Worm (Caenorhabditis elegans) whole organism, early embryonic: ENCODE results near the gene gst-3.

Experiments
- B0310.2 ChIP-seq: sonication (generic microtip); optimal IDR thresholded peaks from 2 replicates; lab custom pipeline; 2016; ENCODE audit warnings: mild to moderate bottlenecking, missing genetic modification characterization, missing compliant biosample characterization
- F13C5.2 ChIP-seq: sonication (generic microtip); optimal IDR thresholded peaks from 2 replicates; lab custom pipeline; 2017; ENCODE audit warnings: mild to moderate bottlenecking, missing genetic modification characterization, inconsistent platforms, missing compliant biosample characterization
- aly-1 ChIP-seq: sonication (generic microtip); optimal IDR thresholded peaks from 2 replicates; lab custom pipeline; 2016; ENCODE audit warnings: missing genetic modification characterization, missing compliant biosample characterization
- ama-1 ChIP-seq: fragments of 150-350 bp; optimal IDR thresholded peaks from 2 replicates; lab custom pipeline; 2014
- ceh-13 ChIP-seq: fragments of 200-800 bp; sonication (Bioruptor generic); optimal IDR thresholded peaks from 2 replicates; lab custom pipeline; 2018; ENCODE audit warnings: mild to moderate bottlenecking, missing genetic modification characterization, missing compliant biosample characterization
- ceh-36 ChIP-seq: sonication (generic microtip); optimal IDR thresholded peaks from 2 replicates; lab custom pipeline; 2016; ENCODE audit warnings: missing genetic modification characterization, inconsistent platforms, missing compliant biosample characterization
- ets-7 ChIP-seq: sonication (generic microtip); optimal IDR thresholded peaks from 2 replicates; lab custom pipeline; 2016; ENCODE audit warnings: missing genotype, missing genetic modification characterization, missing compliant biosample characterization
- flt-1 ChIP-seq: fragments of 200-800 bp; sonication (Bioruptor generic); IDR thresholded peaks from 2 replicates; pipeline ENCODE4 v1.3.6; 2022; ENCODE audit warnings: missing genetic modification characterization, missing compliant biosample characterization
- hmbx-1 ChIP-seq: sonication (generic microtip); optimal IDR thresholded peaks from 2 replicates; lab custom pipeline; 2016; ENCODE audit warnings: mild to moderate bottlenecking, missing genetic modification characterization, missing compliant biosample characterization
- hmg-4 ChIP-seq: fragments of 200-800 bp; sonication (Bioruptor generic); optimal IDR thresholded peaks from 2 replicates; lab custom pipeline; 2018; ENCODE audit warnings: mild to moderate bottlenecking, missing genetic modification characterization, missing compliant biosample characterization
- hnd-1 ChIP-seq: sonication (generic microtip); optimal IDR thresholded peaks from 2 replicates; lab custom pipeline; 2016; ENCODE audit warnings: missing genetic modification characterization, missing compliant biosample characterization
- pes-1 ChIP-seq: fragments of 200-800 bp; sonication (Bioruptor generic); IDR thresholded peaks from 2 replicates; pipeline ENCODE4 v1.3.6; 2022; ENCODE audit warnings: missing genetic modification reagents, missing genetic modification characterization, missing compliant biosample characterization
- scrt-1 ChIP-seq: fragments of 200-800 bp; sonication (Bioruptor generic); IDR thresholded peaks from 2 replicates; pipeline ENCODE4 v1.3.6; 2022; ENCODE audit warnings: missing genetic modification characterization, missing compliant biosample characterization
- sea-1 ChIP-seq: fragments of 200-800 bp; sonication (Bioruptor generic); conservative IDR thresholded peaks from 2 replicates; pipeline ENCODE4 v1.3.6; 2022; ENCODE audit warnings: missing genetic modification characterization, missing compliant biosample characterization
- tbx-11 ChIP-seq: fragments of 200-800 bp; sonication (Bioruptor generic); IDR thresholded peaks from 2 replicates; pipeline ENCODE4 v1.3.6; 2022; ENCODE audit warnings: missing genetic modification characterization, missing compliant biosample characterization
- tbx-37 ChIP-seq: fragments of 200-800 bp; sonication (Bioruptor generic); conservative IDR thresholded peaks from 2 replicates; pipeline ENCODE4 v1.3.6; 2022; ENCODE audit warnings: missing genetic modification reagents, missing genetic modification characterization, missing compliant biosample characterization
- tra-4 ChIP-seq: sonication (generic microtip); optimal IDR thresholded peaks from 2 replicates; lab custom pipeline; 2017; ENCODE audit warnings: missing genetic modification characterization, missing compliant biosample characterization

Gene gst-3

DNA sequence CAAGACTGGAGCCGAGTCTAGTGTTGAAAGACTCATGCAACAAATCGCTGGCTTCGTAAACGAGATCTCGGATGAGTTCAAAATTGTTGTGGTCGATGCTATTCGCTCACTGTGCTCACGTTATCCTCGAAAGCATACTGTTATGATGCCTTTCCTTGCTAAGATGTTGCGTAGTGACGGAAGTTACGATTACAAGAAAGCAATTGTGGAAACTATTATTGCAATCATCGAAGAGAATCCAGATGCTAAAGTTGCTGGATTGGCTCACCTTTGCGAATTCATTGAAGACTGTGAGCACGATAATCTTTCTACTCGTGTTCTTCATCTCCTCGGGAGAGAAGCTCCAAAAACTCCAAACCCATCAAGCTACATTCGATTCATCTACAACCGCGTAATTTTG is 13.4 kb upstream of the gst-3 start:
- TF ChIP-seq hmg-4 (GFP tag; lab: Kevin White, UChicago) (no peak), tra-4 (tag; lab: Kevin White, UChicago) (no peak), ceh-36 (tag; lab: Kevin White, UChicago) (no peak), ceh-13 (GFP tag; lab: Kevin White, UChicago) (no peak), sea-1 (GFP tag; lab: Robert Waterston, UW) (no peak)

DNA sequence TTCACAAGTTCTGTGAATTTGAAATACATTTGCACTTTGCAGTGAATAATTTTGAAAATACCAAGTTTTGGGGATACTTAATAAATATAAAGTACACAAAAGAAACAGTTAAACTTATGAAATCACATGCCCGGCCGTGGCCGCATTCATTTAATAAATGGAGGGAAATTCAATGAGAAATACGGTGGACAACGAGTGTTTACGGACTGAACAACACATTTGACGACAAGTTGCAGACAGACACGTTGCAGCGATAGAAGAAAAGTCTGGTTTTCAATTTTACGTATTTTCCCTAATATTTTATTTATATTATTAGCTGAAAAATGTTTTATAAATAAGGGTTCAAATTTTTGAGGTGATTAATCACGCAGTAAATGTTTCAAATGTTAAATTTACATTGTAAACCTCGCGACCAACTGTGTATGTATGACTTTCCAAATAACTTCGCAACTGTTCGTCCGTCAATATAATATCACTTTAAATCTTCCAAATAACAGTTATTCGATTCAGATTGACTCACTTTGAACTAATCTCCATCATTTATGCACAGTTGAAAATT is 11.5 kb upstream of the gst-3 start, which contains the start of gene copg-1:
Gene copg-1, plus strand, starts transcription at position 509 of the 559 bp plus-strand sequence.
- TF ChIP-seq ceh-36 (tag; lab: Kevin White, UChicago): no peak
- TF ChIP-seq tbx-11 (GFP tag; lab: Robert Waterston, UW): no peak
- no peak for TF ChIP-seq B0310.2 (tag; lab: Kevin White, UChicago)

DNA sequence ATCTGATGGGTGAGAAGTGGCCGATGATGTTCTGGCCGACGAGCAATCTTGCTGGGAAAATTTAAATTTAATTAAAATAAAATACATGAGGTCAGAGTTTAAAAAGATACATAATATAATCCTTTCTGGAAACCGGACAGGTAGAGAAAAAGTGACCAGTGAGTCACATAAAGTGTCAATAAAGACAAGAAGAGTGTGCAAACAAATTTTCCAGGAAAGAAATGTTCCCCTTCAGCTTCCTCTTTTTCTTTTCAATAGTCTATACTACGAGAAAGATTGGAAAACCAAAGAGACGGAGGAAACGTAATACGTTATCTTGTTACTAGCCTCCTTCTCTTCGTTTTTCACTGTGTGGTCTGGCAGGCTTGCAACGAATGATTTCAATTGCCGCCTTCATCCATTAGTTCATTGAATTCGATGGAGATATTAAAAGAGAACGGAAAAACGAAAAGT is 10.5 kb upstream of the gst-3 start, which contains the start of gene tsp-12:
Gene tsp-12, minus strand, starts transcription at position 51 of the 453 bp plus-strand sequence.
- no peak for TF ChIP-seq pes-1 (GFP tag; lab: Robert Waterston, UW)
- no peak for TF ChIP-seq hmbx-1
- no peak for TF ChIP-seq ets-7 (tag; lab: Kevin White, UChicago)
- TF ChIP-seq tra-4 (tag; lab: Kevin White, UChicago): no peak
- TF ChIP-seq flt-1 (GFP tag; lab: Robert Waterston, UW): no peak
- no peak for TF ChIP-seq ceh-36 (tag; lab: Kevin White, UChicago)
- TF ChIP-seq F13C5.2 (tag; lab: Kevin White, UChicago): no peak
- TF ChIP-seq tbx-11 (GFP tag; lab: Robert Waterston, UW): no peak
- TF ChIP-seq sea-1 (GFP tag; lab: Robert Waterston, UW): no peak
- TF ChIP-seq ama-1: no peak
- no peak for TF ChIP-seq B0310.2 (tag; lab: Kevin White, UChicago)
- TF ChIP-seq aly-1 (tag; lab: Kevin White, UChicago): no peak
- TF ChIP-seq tbx-37 (GFP tag; lab: Robert Waterston, UW): no peak
- TF ChIP-seq hnd-1: no peak
- TF ChIP-seq hmg-4 (GFP tag; lab: Kevin White, UChicago): no peak
- TF ChIP-seq ceh-13 (GFP tag; lab: Kevin White, UChicago): no peak
- TF ChIP-seq scrt-1 (GFP tag; lab: Robert Waterston, UW): no peak

DNA sequence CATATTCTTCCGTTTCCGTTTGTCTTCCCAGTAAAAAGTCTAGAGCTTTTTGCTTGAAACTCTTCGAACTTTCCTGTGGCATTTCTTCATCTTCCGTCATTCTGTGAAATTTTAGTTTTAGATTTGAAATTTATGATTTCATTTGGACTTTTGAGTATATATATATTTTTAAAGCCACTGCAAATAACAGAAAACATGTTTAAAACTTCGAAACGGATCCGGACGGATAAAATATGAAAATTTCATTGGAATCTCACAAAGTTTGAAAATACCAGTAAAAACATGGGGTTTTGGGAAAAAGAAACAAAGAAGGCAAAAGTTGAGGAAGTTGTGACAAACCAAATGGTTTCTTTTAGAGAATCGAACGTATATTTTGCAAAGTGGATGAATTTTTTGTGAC is 8.9 kb upstream of the gst-3 start, which contains the start of gene pigs-1:
Gene pigs-1, minus strand, starts transcription at position 101 of the 400 bp plus-strand sequence.
- TF ChIP-seq tra-4 (tag; lab: Kevin White, UChicago): no peak
- no peak for TF ChIP-seq B0310.2 (tag; lab: Kevin White, UChicago)
- no peak for TF ChIP-seq tbx-37 (GFP tag; lab: Robert Waterston, UW)
- no peak for TF ChIP-seq ets-7 (tag; lab: Kevin White, UChicago)
- no peak for TF ChIP-seq tbx-11 (GFP tag; lab: Robert Waterston, UW)
- no peak for TF ChIP-seq pes-1 (GFP tag; lab: Robert Waterston, UW)
- no peak for TF ChIP-seq ama-1
- TF ChIP-seq hmg-4 (GFP tag; lab: Kevin White, UChicago): no peak
- TF ChIP-seq sea-1 (GFP tag; lab: Robert Waterston, UW): no peak
- TF ChIP-seq hmbx-1: no peak
- TF ChIP-seq flt-1 (GFP tag; lab: Robert Waterston, UW): no peak

DNA sequence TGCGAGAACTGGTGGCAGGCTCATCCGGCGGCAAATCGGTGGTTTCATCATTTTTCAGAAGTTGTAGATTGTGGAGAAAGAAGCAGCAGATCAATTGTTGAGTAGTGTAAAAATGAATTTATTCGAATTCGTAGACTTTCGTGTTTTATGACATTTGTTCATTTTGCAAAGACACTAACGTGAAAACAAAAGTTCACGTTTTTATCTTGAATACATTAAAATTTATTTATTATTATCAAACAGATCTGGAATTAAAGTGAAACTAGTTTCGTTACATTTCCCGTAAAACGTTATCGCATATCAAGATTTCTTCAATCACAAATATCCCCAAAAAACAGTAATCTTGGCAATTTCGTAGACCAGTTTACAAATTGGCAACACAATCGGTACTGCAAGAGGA is 6.8 kb upstream of the gst-3 start, which contains the start of gene T14G10.8:
Gene T14G10.8, minus strand, starts transcription at position 101 of the 400 bp plus-strand sequence.
- TF ChIP-seq pes-1 (GFP tag; lab: Robert Waterston, UW): no peak
- TF ChIP-seq ama-1: no peak
- TF ChIP-seq hmbx-1: no peak
- TF ChIP-seq flt-1 (GFP tag; lab: Robert Waterston, UW): no peak
- TF ChIP-seq tbx-11 (GFP tag; lab: Robert Waterston, UW): no peak
- TF ChIP-seq hmg-4 (GFP tag; lab: Kevin White, UChicago): no peak
- TF ChIP-seq ceh-13 (GFP tag; lab: Kevin White, UChicago): no peak
- no peak for TF ChIP-seq sea-1 (GFP tag; lab: Robert Waterston, UW)
- no peak for TF ChIP-seq tra-4 (tag; lab: Kevin White, UChicago)
- TF ChIP-seq tbx-37 (GFP tag; lab: Robert Waterston, UW): no peak
- TF ChIP-seq scrt-1 (GFP tag; lab: Robert Waterston, UW): no peak
- TF ChIP-seq B0310.2 (tag; lab: Kevin White, UChicago): no peak

DNA sequence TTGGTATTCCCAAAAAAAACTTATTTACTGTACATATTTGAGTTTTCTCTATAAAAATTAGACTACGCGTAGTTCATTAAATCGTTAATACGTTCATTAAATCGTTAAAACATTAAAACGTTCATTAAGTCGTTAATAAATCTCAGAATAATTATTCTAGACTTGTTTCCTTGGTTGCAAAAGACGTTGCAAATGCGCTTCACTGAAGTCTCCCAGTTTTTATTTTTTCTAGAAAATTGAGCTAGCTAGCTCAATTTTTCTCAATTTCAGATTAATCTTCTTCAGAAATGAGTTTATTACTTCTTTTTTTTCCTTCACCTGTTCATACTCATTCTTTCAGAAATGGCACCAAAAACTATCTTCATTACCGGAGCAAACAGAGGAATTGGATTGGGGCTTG is 4.9 kb upstream of the gst-3 start:
- TF ChIP-seq hnd-1 (no peak), tbx-11 (GFP tag; lab: Robert Waterston, UW) (no peak), tbx-37 (GFP tag; lab: Robert Waterston, UW) (no peak), sea-1 (GFP tag; lab: Robert Waterston, UW) (no peak), ama-1 (no peak), ceh-13 (GFP tag; lab: Kevin White, UChicago) (no peak), ceh-36 (tag; lab: Kevin White, UChicago) (no peak), tra-4 (tag; lab: Kevin White, UChicago) (no peak), pes-1 (GFP tag; lab: Robert Waterston, UW) (no peak), hmbx-1 (no peak), B0310.2 (tag; lab: Kevin White, UChicago) (no peak), hmg-4 (GFP tag; lab: Kevin White, UChicago) (no peak), ets-7 (tag; lab: Kevin White, UChicago) (no peak), aly-1 (tag; lab: Kevin White, UChicago) (no peak), flt-1 (GFP tag; lab: Robert Waterston, UW) (no peak), F13C5.2 (tag; lab: Kevin White, UChicago) (no peak)

DNA sequence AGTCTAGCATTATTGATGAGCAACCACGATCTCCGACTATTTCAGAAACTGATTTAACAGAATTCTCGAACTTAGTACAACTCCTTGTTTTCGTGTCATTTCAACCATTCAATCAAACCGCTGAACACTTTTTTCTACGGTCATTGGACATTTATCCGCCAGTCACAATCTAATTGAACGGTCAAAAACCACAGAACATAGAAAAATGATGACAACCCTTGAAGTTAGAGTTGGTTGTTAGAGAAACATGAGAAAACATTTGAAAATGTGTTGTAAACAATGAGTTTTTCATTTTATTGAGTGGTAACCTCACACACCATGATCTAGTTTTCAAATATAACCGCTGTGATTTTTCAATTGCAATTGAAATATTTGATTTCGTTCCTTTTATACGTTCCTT is 4.4 kb upstream of the gst-3 start:
- no peak for TF ChIP-seq ceh-13 (GFP tag; lab: Kevin White, UChicago)
- TF ChIP-seq sea-1 (GFP tag; lab: Robert Waterston, UW): no peak
- TF ChIP-seq scrt-1 (GFP tag; lab: Robert Waterston, UW): no peak
- no peak for TF ChIP-seq ceh-36 (tag; lab: Kevin White, UChicago)
- no peak for TF ChIP-seq flt-1 (GFP tag; lab: Robert Waterston, UW)
- TF ChIP-seq aly-1 (tag; lab: Kevin White, UChicago): no peak
- TF ChIP-seq tbx-11 (GFP tag; lab: Robert Waterston, UW): no peak
- TF ChIP-seq hnd-1: no peak
- TF ChIP-seq tra-4 (tag; lab: Kevin White, UChicago): no peak
- TF ChIP-seq B0310.2 (tag; lab: Kevin White, UChicago): no peak
- no peak for TF ChIP-seq tbx-37 (GFP tag; lab: Robert Waterston, UW)
- no peak for TF ChIP-seq ama-1
- TF ChIP-seq F13C5.2 (tag; lab: Kevin White, UChicago): no peak
- no peak for TF ChIP-seq ets-7 (tag; lab: Kevin White, UChicago)
- no peak for TF ChIP-seq pes-1 (GFP tag; lab: Robert Waterston, UW)
- no peak for TF ChIP-seq hmg-4 (GFP tag; lab: Kevin White, UChicago)
